Worm (Caenorhabditis elegans): ENCODE data around the gene C13F10.5.

- TF ChIP-seq tag-97 (GFP tag; IDR thresholded peaks at IDR 0.05) = no peak
- TF ChIP-seq lsy-2 (tag; optimal IDR thresholded peaks at IDR 0.05) = no peak
- TF ChIP-seq unc-39 (tag; optimal IDR thresholded peaks at IDR 0.05) = no peak
- no peak for TF ChIP-seq mxl-2 (GFP tag; conservative IDR thresholded peaks at IDR 0.05)
- TF ChIP-seq ama-1 (optimal IDR thresholded peaks at IDR 0.05) = no peak
- TF ChIP-seq daf-16 (GFP tag; optimal IDR thresholded peaks at IDR 0.05) = no peak
- no peak for TF ChIP-seq daf-16 (tag; optimal IDR thresholded peaks at IDR 0.05)
- TF ChIP-seq dpl-1 (GFP tag; optimal IDR thresholded peaks at IDR 0.05) = no peak
- no peak for TF ChIP-seq nhr-25 (tag; optimal IDR thresholded peaks at IDR 0.05; ENCODE audit: borderline replicate concordance, insufficient read depth)
- TF ChIP-seq fkh-10 (GFP tag; optimal IDR thresholded peaks at IDR 0.05) = no peak
- TF ChIP-seq fos-1 (tag; optimal IDR thresholded peaks at IDR 0.05) = no peak
Observed at ce11 chrV:7236694-7237093, 17.8 kb upstream of the C13F10.5 start.

Data from whole organism, L4 larva.